Fruit fly (Drosophila melanogaster) whole organism, prepupa: ENCODE data around the gene Snx1.

Source experiments
- Blimp-1 ChIP-seq: fragments of 200-800 bp; sonication (Bioruptor generic); optimal IDR thresholded peaks from 3 replicates; lab custom pipeline; 2017; ENCODE audit warnings: missing biosample characterization, missing genetic modification characterization, mild to moderate bottlenecking, moderate library complexity, missing genetic modification reagents
- CG10631 ChIP-seq: fragments of 200-800 bp; sonication (Bioruptor generic); optimal IDR thresholded peaks from 2 replicates; lab custom pipeline; 2016; ENCODE audit warnings: missing biosample characterization, missing genetic modification characterization
- CG10669 ChIP-seq: fragments of 200-800 bp; sonication (Bioruptor generic); optimal IDR thresholded peaks from 3 replicates; lab custom pipeline; 2018; ENCODE audit warnings: missing biosample characterization, mild to moderate bottlenecking, missing genetic modification characterization, moderate library complexity
- CG11294 ChIP-seq: fragments of 200-800 bp; sonication (Bioruptor generic); IDR thresholded peaks from 2 replicates; pipeline ENCODE4 v1.3.6; 2022; ENCODE audit warnings: missing biosample characterization, missing genetic modification characterization
- CG11762 ChIP-seq: fragments of 200-800 bp; sonication (Bioruptor generic); optimal IDR thresholded peaks from 3 replicates; lab custom pipeline; 2016; ENCODE audit warnings: missing biosample characterization, missing genetic modification characterization; ENCODE audit not compliant: insufficient read depth
- CG11902 ChIP-seq: fragments of 200-800 bp; sonication (Bioruptor generic); optimal IDR thresholded peaks from 3 replicates; lab custom pipeline; 2016; ENCODE audit warnings: missing biosample characterization, missing genetic modification characterization
- CG15336 ChIP-seq: fragments of 200-800 bp; sonication (Bioruptor generic); IDR thresholded peaks from 2 replicates; pipeline ENCODE4 v1.3.6; 2022; ENCODE audit warnings: missing biosample characterization, missing genetic modification characterization
- CG1621 ChIP-seq: fragments of 200-800 bp; sonication (Bioruptor generic); optimal IDR thresholded peaks from 3 replicates; lab custom pipeline; 2018; ENCODE audit warnings: missing biosample characterization, mild to moderate bottlenecking, missing genetic modification characterization
- CG16779 ChIP-seq: fragments of 200-800 bp; sonication (Bioruptor generic); optimal IDR thresholded peaks from 3 replicates; lab custom pipeline; 2017; ENCODE audit warnings: missing biosample characterization, mild to moderate bottlenecking, missing genetic modification characterization
- CG31627 ChIP-seq: fragments of 200-800 bp; sonication (Bioruptor generic); optimal IDR thresholded peaks from 3 replicates; lab custom pipeline; 2016; ENCODE audit warnings: missing biosample characterization, missing genetic modification characterization
- CG32006 ChIP-seq: fragments of 200-800 bp; sonication (Bioruptor generic); optimal IDR thresholded peaks from 3 replicates; lab custom pipeline; 2017; ENCODE audit warnings: missing biosample characterization, mild to moderate bottlenecking, missing genetic modification characterization
- CG34406 ChIP-seq: fragments of 200-800 bp; sonication (Bioruptor generic); optimal IDR thresholded peaks from 3 replicates; lab custom pipeline; 2016; ENCODE audit warnings: missing biosample characterization, missing genetic modification characterization
- CG3919 ChIP-seq: fragments of 200-800 bp; sonication (Bioruptor generic); optimal IDR thresholded peaks from 3 replicates; lab custom pipeline; 2016; ENCODE audit warnings: missing biosample characterization, missing genetic modification characterization
- CG4318 ChIP-seq: fragments of 200-800 bp; sonication (Bioruptor generic); optimal IDR thresholded peaks from 3 replicates; lab custom pipeline; 2017; ENCODE audit warnings: missing biosample characterization, mild to moderate bottlenecking, missing genetic modification characterization
- CG6163 ChIP-seq: fragments of 200-800 bp; sonication (Bioruptor generic); IDR thresholded peaks from 3 replicates; pipeline ENCODE4 v1.3.6; 2022; ENCODE audit warnings: missing biosample characterization, missing genetic modification characterization
- CG6276 ChIP-seq: fragments of 200-800 bp; sonication (Bioruptor generic); optimal IDR thresholded peaks from 2 replicates; lab custom pipeline; 2017; ENCODE audit warnings: missing biosample characterization, mild to moderate bottlenecking, missing genetic modification characterization
- CG6792 ChIP-seq: fragments of 200-800 bp; sonication (Bioruptor generic); optimal IDR thresholded peaks from 3 replicates; lab custom pipeline; 2016; ENCODE audit warnings: missing biosample characterization, missing genetic modification characterization
- CG6808 ChIP-seq: fragments of 200-800 bp; sonication (Bioruptor generic); optimal IDR thresholded peaks from 3 replicates; lab custom pipeline; 2017; ENCODE audit warnings: missing biosample characterization, missing genetic modification characterization, mild to moderate bottlenecking, moderate library complexity, missing genetic modification reagents
- CG6854 ChIP-seq: fragments of 200-800 bp; sonication (Bioruptor generic); optimal IDR thresholded peaks from 2 replicates; lab custom pipeline; 2017; ENCODE audit warnings: missing biosample characterization, mild to moderate bottlenecking, missing genetic modification characterization
- CG8119 ChIP-seq: fragments of 200-800 bp; sonication (Bioruptor generic); IDR thresholded peaks from 3 replicates; pipeline ENCODE4 v1.3.6; 2022; ENCODE audit warnings: missing biosample characterization, missing genetic modification characterization
- CG8632 ChIP-seq: fragments of 200-800 bp; sonication (Bioruptor generic); optimal IDR thresholded peaks from 3 replicates; lab custom pipeline; 2016; ENCODE audit warnings: missing biosample characterization, missing genetic modification characterization
- CG9139 ChIP-seq: fragments of 200-800 bp; sonication (Bioruptor generic); optimal IDR thresholded peaks from 3 replicates; lab custom pipeline; 2017; ENCODE audit warnings: missing biosample characterization, mild to moderate bottlenecking, missing genetic modification characterization
- Eip75B ChIP-seq: fragments of 200-800 bp; sonication (Bioruptor generic); optimal IDR thresholded peaks from 3 replicates; lab custom pipeline; 2016; ENCODE audit warnings: missing biosample characterization, missing genetic modification characterization
- Eip78C ChIP-seq: fragments of 200-800 bp; sonication (Bioruptor generic); peaks from one replicate; lab custom pipeline; 2016; ENCODE audit warnings: missing biosample characterization, missing genetic modification characterization
- Eip93F ChIP-seq: fragments of 200-800 bp; sonication (Bioruptor generic); optimal IDR thresholded peaks from 2 replicates; lab custom pipeline; 2016; ENCODE audit warnings: missing biosample characterization, mild to moderate bottlenecking, missing genetic modification characterization
- Hr38 ChIP-seq: sonication (Bioruptor generic); optimal IDR thresholded peaks from 2 replicates; lab custom pipeline; 2016; ENCODE audit warnings: missing biosample characterization, missing genetic modification characterization
- Hr4 ChIP-seq: fragments of 200-800 bp; sonication (Bioruptor generic); optimal IDR thresholded peaks from 3 replicates; lab custom pipeline; 2016; ENCODE audit warnings: missing biosample characterization, missing genetic modification characterization
- Met ChIP-seq: fragments of 200-800 bp; sonication (Bioruptor generic); optimal IDR thresholded peaks from 3 replicates; lab custom pipeline; 2016; ENCODE audit warnings: missing biosample characterization, missing genetic modification characterization
- OdsH ChIP-seq: fragments of 200-800 bp; sonication (Bioruptor generic); optimal IDR thresholded peaks from 3 replicates; lab custom pipeline; 2016; ENCODE audit warnings: missing biosample characterization, missing genetic modification characterization
- Smox ChIP-seq: fragments of 200-800 bp; sonication (Bioruptor generic); optimal IDR thresholded peaks from 3 replicates; lab custom pipeline; 2016; ENCODE audit warnings: missing biosample characterization, missing genetic modification characterization
- Sox102F ChIP-seq: fragments of 200-800 bp; sonication (Bioruptor generic); optimal IDR thresholded peaks from 2 replicates; lab custom pipeline; 2016; ENCODE audit warnings: missing biosample characterization, mild to moderate bottlenecking, missing genetic modification characterization
- cyc ChIP-seq: fragments of 200-800 bp; sonication (Bioruptor generic); optimal IDR thresholded peaks from 3 replicates; lab custom pipeline; 2016; ENCODE audit warnings: missing biosample characterization, missing genetic modification characterization
- dac ChIP-seq: fragments of 200-800 bp; sonication (Bioruptor generic); optimal IDR thresholded peaks from 2 replicates; lab custom pipeline; 2017; ENCODE audit warnings: missing biosample characterization, mild to moderate bottlenecking, missing genetic modification characterization
- dsx ChIP-seq: fragments of 200-800 bp; optimal IDR thresholded peaks from 3 replicates; lab custom pipeline; 2019; ENCODE audit warnings: missing biosample characterization, mild to moderate bottlenecking, missing genetic modification characterization, moderate library complexity; ENCODE audit not compliant: poor library complexity, severe bottlenecking
- eg ChIP-seq: fragments of 200-800 bp; sonication (Bioruptor generic); IDR thresholded peaks from 3 replicates; pipeline ENCODE4 v1.3.6; 2022; ENCODE audit warnings: missing biosample characterization, missing genetic modification characterization
- esn ChIP-seq: fragments of 200-800 bp; sonication (Bioruptor generic); optimal IDR thresholded peaks from 2 replicates; lab custom pipeline; 2016; ENCODE audit warnings: missing biosample characterization, mild to moderate bottlenecking, missing genetic modification characterization, moderate library complexity
- fd85E ChIP-seq: fragments of 200-800 bp; sonication (Bioruptor generic); optimal IDR thresholded peaks from 3 replicates; lab custom pipeline; 2016; ENCODE audit warnings: missing biosample characterization, missing genetic modification characterization
- fkh ChIP-seq: fragments of 200-800 bp; sonication (Bioruptor generic); optimal IDR thresholded peaks from 3 replicates; lab custom pipeline; 2017; ENCODE audit warnings: missing biosample characterization, mild to moderate bottlenecking, missing genetic modification characterization, moderate library complexity
- lz ChIP-seq: fragments of 200-800 bp; sonication (Bioruptor generic); optimal IDR thresholded peaks from 3 replicates; lab custom pipeline; 2016; ENCODE audit warnings: missing biosample characterization, missing genetic modification characterization
- net ChIP-seq: fragments of 200-800 bp; sonication (Bioruptor generic); optimal IDR thresholded peaks from 3 replicates; lab custom pipeline; 2016; ENCODE audit warnings: missing biosample characterization, missing genetic modification characterization
- pdm3 ChIP-seq: fragments of 200-800 bp; sonication (Bioruptor generic); optimal IDR thresholded peaks from 3 replicates; lab custom pipeline; 2016; ENCODE audit warnings: missing biosample characterization, missing genetic modification characterization
- salr ChIP-seq, 2 experiments: fragments of 200-800 bp; sonication (Bioruptor generic); optimal IDR thresholded peaks; 3 replicates each; lab custom pipeline; 2016 to 2018; ENCODE audit warnings: missing biosample characterization in 2 of 2, missing genetic modification characterization in 2 of 2, mild to moderate bottlenecking in 1 of 2
- spab ChIP-seq: fragments of 200-800 bp; sonication (Bioruptor generic); optimal IDR thresholded peaks from 2 replicates; lab custom pipeline; 2017; ENCODE audit warnings: missing biosample characterization, mild to moderate bottlenecking, missing genetic modification characterization, missing genetic modification reagents
- ss ChIP-seq, 2 experiments: fragments of 200-800 bp; sonication (Bioruptor generic); optimal IDR thresholded peaks; 2 replicates in 1 of 2; 3 replicates in 1 of 2; lab custom pipeline; 2017 to 2018; ENCODE audit warnings: mild to moderate bottlenecking in 2 of 2, missing biosample characterization in 2 of 2, missing genetic modification characterization in 2 of 2, moderate library complexity in 1 of 2
- svp ChIP-seq: fragments of 200-800 bp; sonication (Bioruptor generic); peaks from one replicate; lab custom pipeline; 2016; ENCODE audit warnings: missing biosample characterization, missing genetic modification characterization
- topi ChIP-seq: fragments of 200-800 bp; sonication (Bioruptor generic); optimal IDR thresholded peaks from 3 replicates; lab custom pipeline; 2016; ENCODE audit warnings: missing biosample characterization, missing genetic modification characterization
- vri ChIP-seq: fragments of 200-800 bp; sonication (Bioruptor generic); optimal IDR thresholded peaks from 3 replicates; lab custom pipeline; 2016; ENCODE audit warnings: missing biosample characterization, mild to moderate bottlenecking, missing genetic modification characterization

Gene Snx1

DNA sequence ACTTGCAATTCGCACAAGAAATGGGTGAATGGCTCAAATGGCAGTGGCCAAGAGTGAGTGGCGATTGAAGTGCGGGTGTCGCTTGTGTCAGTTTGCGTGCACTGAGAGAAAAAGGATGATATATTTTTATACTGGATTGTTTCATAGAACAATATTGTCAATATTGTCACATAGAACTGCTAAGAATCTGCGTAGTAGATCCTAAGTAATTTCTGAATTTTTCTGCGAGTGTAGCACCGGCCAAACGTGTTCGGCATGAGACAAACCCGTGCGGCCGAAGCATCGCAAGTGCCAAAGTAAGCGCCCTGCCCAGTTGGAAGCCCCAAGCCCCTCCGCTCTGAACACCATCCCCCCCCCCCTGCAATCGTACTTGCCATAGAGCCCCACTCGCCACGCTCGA is 9.2 kb upstream of the Snx1 start (continued):
- TF ChIP-seq lz (GFP tag; lab: Kevin White, UChicago) (peak; percentile 10), spab (GFP tag; lab: Kevin White, UChicago) (peak; percentile 60), OdsH (peak; percentile 83), CG32006 (GFP tag; lab: Kevin White, UChicago) (peak; percentile 70), Sox102F (peak; percentile 57), eg (GFP tag; lab: Robert Waterston, UW) (peak; percentile 93), Eip75B (GFP tag; lab: Kevin White, UChicago) (no peak), CG10669 (peak; percentile 49), CG1621 (tag; lab: Kevin White, UChicago) (peak; percentile 7), CG31627 (GFP tag; lab: Kevin White, UChicago) (peak; percentile 41), Hr38 (GFP tag; lab: Kevin White, UChicago) (peak; percentile 41), dsx (GFP tag; lab: Kevin White, UChicago) (no peak), pdm3 (GFP tag; lab: Kevin White, UChicago) (peak; percentile 82), vri (GFP tag; lab: Kevin White, UChicago) (peak; percentile 23), CG11762 (GFP tag; lab: Kevin White, UChicago) (peak; percentile 70), salr (GFP tag; optimal IDR thresholded peaks at IDR 0.05; lab: Kevin White, UChicago) (peak in 1 of 2 experiments; percentile 49), fkh (GFP tag; lab: Kevin White, UChicago) (no peak), Smox (GFP tag; lab: Kevin White, UChicago) (no peak), fd85E (GFP tag; lab: Kevin White, UChicago) (no peak), cyc (GFP tag; lab: Kevin White, UChicago) (no peak), Hr4 (GFP tag; lab: Kevin White, UChicago) (peak; percentile 86), Eip93F (no peak), Blimp-1 (no peak), CG34406 (GFP tag; lab: Kevin White, UChicago) (no peak), CG4318 (GFP tag; lab: Kevin White, UChicago) (peak; percentile 33), CG16779 (tag; lab: Kevin White, UChicago) (no peak), CG6276 (peak; percentile 84), CG11902 (GFP tag; lab: Kevin White, UChicago) (no peak), CG8119 (GFP tag; lab: Robert Waterston, UW) (peak; percentile 90), dac (GFP tag; lab: Kevin White, UChicago) (peak; percentile 63), CG6808 (GFP tag; lab: Kevin White, UChicago) (peak; percentile 44), esn (GFP tag; lab: Kevin White, UChicago) (peak; percentile 63), svp (GFP tag; lab: Kevin White, UChicago) (peak; percentile 45), CG9139 (GFP tag; lab: Kevin White, UChicago) (no peak)
- TF ChIP-seq, all 60 proteins: peak for 42

DNA sequence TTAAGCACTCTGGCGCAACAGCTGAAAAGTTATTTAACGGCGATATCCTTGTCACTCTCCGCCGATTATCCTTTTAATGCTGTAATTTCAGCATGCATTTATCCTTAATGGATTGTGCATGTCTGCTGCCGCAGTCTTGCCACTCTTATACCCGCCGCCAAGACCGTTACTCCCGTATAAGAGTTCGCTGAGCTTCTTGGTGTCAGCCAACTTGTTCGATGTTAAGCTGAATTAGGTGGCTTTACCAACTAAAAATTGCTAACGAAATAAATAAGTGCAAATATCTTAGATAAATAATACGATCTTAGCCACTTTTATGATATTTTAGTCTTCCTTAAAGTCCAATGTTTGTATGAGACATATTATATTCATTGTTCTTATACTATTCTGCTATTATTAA is 8.3 kb upstream of the Snx1 start:
- TF ChIP-seq CG6163 (GFP tag; lab: Robert Waterston, UW) (no peak), net (GFP tag; lab: Kevin White, UChicago) (no peak), CG11294 (GFP tag; lab: Robert Waterston, UW) (no peak), esn (GFP tag; lab: Kevin White, UChicago) (no peak), CG9139 (GFP tag; lab: Kevin White, UChicago) (no peak), CG34406 (GFP tag; lab: Kevin White, UChicago) (no peak), salr (GFP tag; optimal IDR thresholded peaks at IDR 0.05; lab: Kevin White, UChicago) (no peak), CG6854 (GFP tag; lab: Kevin White, UChicago) (no peak)
- TF ChIP-seq, all 60 proteins: peak for 0

DNA sequence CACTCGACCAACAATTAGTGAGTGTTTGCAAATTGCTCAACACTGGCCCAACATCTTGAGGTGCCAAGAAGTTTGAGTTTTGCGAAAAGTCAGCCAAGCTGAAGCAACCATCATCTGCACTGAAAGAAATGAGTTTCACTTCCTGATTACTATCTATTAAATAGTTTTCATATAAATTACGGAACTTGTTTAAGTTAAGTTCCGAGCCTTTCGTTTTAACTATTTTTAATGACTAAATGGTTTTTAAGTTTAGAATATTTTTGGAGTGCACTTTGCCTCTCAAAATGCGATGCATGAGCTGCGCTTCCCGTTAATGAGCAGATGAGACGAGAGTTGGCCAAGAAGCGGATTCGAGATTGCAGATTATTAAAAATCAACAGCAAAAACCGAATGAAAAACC is 7.8 kb upstream of the Snx1 start:
- TF ChIP-seq Hr4 (GFP tag; lab: Kevin White, UChicago) (peak; percentile 64), CG3919 (GFP tag; lab: Kevin White, UChicago) (peak; percentile 45), eg (GFP tag; lab: Robert Waterston, UW) (peak; percentile 67), esn (GFP tag; lab: Kevin White, UChicago) (peak; percentile 1), CG8632 (GFP tag; lab: Kevin White, UChicago) (no peak), Eip75B (GFP tag; lab: Kevin White, UChicago) (peak; percentile 7), CG6792 (GFP tag; lab: Kevin White, UChicago) (no peak), lz (GFP tag; lab: Kevin White, UChicago) (no peak), Met (GFP tag; lab: Kevin White, UChicago) (peak; percentile 2), CG4318 (GFP tag; lab: Kevin White, UChicago) (peak; percentile 31), svp (GFP tag; lab: Kevin White, UChicago) (peak; percentile 64), Eip78C (GFP tag; lab: Kevin White, UChicago) (peak; percentile 77), ss (GFP tag; optimal IDR thresholded peaks at IDR 0.05; lab: Kevin White, UChicago) (no peak), spab (GFP tag; lab: Kevin White, UChicago) (no peak), CG10631 (GFP tag; lab: Kevin White, UChicago) (peak; percentile 26), net (GFP tag; lab: Kevin White, UChicago) (no peak), topi (GFP tag; lab: Kevin White, UChicago) (peak; percentile 6), CG15336 (GFP tag; lab: Robert Waterston, UW) (peak; percentile 58)
